Fruit fly (Drosophila melanogaster) whole organism, embryonic: ENCODE data around the gene trk.

Experiments used
- Bdp1 ChIP-seq: fragments of 200-800 bp; sonication (Bioruptor generic); optimal IDR thresholded peaks from 3 replicates; lab custom pipeline; 2016; ENCODE audit warnings: missing biosample characterization, missing genetic modification characterization
- CG10565 ChIP-seq: fragments of 200-800 bp; sonication (Bioruptor generic); optimal IDR thresholded peaks from 3 replicates; lab custom pipeline; 2016; ENCODE audit warnings: missing biosample characterization, mild to moderate bottlenecking, missing genetic modification characterization
- CG10979 ChIP-seq: fragments of 200-800 bp; sonication (Bioruptor generic); optimal IDR thresholded peaks from 2 replicates; lab custom pipeline; 2018; ENCODE audit warnings: missing biosample characterization, mild to moderate bottlenecking, missing genetic modification characterization, moderate library complexity
- CG13775 ChIP-seq: fragments of 200-800 bp; sonication (Bioruptor generic); optimal IDR thresholded peaks from 3 replicates; lab custom pipeline; 2017; ENCODE audit warnings: missing biosample characterization, mild to moderate bottlenecking, missing genetic modification characterization
- CG14014 ChIP-seq: fragments of 200-800 bp; sonication (Bioruptor generic); IDR thresholded peaks from 2 replicates; pipeline ENCODE4 v1.3.6; 2022; ENCODE audit warnings: missing biosample characterization, missing genetic modification characterization
- CG14710 ChIP-seq: fragments of 200-800 bp; sonication (Bioruptor generic); optimal IDR thresholded peaks from 3 replicates; lab custom pipeline; 2019; ENCODE audit warnings: missing biosample characterization, mild to moderate bottlenecking, missing genetic modification characterization, moderate library complexity
- CG14965 ChIP-seq: fragments of 200-800 bp; sonication (Bioruptor generic); optimal IDR thresholded peaks from 2 replicates; lab custom pipeline; 2016; ENCODE audit warnings: missing biosample characterization, missing genetic modification characterization, borderline replicate concordance
- CG18011 ChIP-seq: fragments of 200-800 bp; sonication (Bioruptor generic); optimal IDR thresholded peaks from 2 replicates; lab custom pipeline; 2017; ENCODE audit warnings: missing biosample characterization, missing genetic modification characterization, mild to moderate bottlenecking, moderate library complexity, missing genotype
- CG2199 ChIP-seq: fragments of 200-800 bp; sonication (Bioruptor generic); IDR thresholded peaks from 3 replicates; pipeline ENCODE4 v1.3.6; 2022; ENCODE audit warnings: missing biosample characterization, missing genetic modification characterization
- CG30020 ChIP-seq: fragments of 200-800 bp; optimal IDR thresholded peaks from 2 replicates; lab custom pipeline; 2019; ENCODE audit warnings: missing biosample characterization, mild to moderate bottlenecking, missing genetic modification characterization, moderate library complexity
- CG3163 ChIP-seq: fragments of 200-800 bp; sonication (Bioruptor generic); optimal IDR thresholded peaks from 3 replicates; lab custom pipeline; 2016; ENCODE audit warnings: missing biosample characterization, missing genetic modification characterization
- CG33557 ChIP-seq: fragments of 200-800 bp; sonication (Bioruptor generic); optimal IDR thresholded peaks from 2 replicates; lab custom pipeline; 2019; ENCODE audit warnings: missing biosample characterization, mild to moderate bottlenecking, missing genetic modification characterization, moderate library complexity
- CG34224 ChIP-seq: fragments of 200-800 bp; sonication (Bioruptor generic); IDR thresholded peaks from 3 replicates; pipeline ENCODE4 v1.3.6; 2022; ENCODE audit warnings: missing biosample characterization, missing genetic modification characterization; ENCODE audit not compliant: partially characterized antibody
- CG8765 ChIP-seq: fragments of 200-800 bp; sonication (Bioruptor generic); IDR thresholded peaks from 2 replicates; pipeline ENCODE4 v1.3.6; 2022; ENCODE audit warnings: missing biosample characterization, missing genetic modification characterization
- CG8924 ChIP-seq: fragments of 200-800 bp; optimal IDR thresholded peaks from 3 replicates; lab custom pipeline; 2019; ENCODE audit warnings: missing biosample characterization, mild to moderate bottlenecking, missing genetic modification characterization, moderate library complexity
- CG9797 ChIP-seq: fragments of 200-800 bp; sonication (Bioruptor generic); optimal IDR thresholded peaks from 3 replicates; lab custom pipeline; 2018; ENCODE audit warnings: missing biosample characterization, mild to moderate bottlenecking, missing genetic modification characterization
- D19A ChIP-seq: fragments of 200-800 bp; optimal IDR thresholded peaks from 3 replicates; lab custom pipeline; 2019; ENCODE audit warnings: missing biosample characterization, mild to moderate bottlenecking, missing genetic modification characterization, moderate library complexity
- Dbx ChIP-seq: fragments of 200-800 bp; sonication (Bioruptor generic); IDR thresholded peaks from 3 replicates; pipeline ENCODE4 v1.3.6; 2022; ENCODE audit warnings: missing biosample characterization, missing genetic modification characterization
- Dfd ChIP-seq, 2 experiments: fragments of >200 bp; optimal IDR thresholded peaks; 2 replicates each; lab custom pipeline; 2017; ENCODE audit warnings: missing biosample characterization in 2 of 2, missing genetic modification characterization in 2 of 2
- E2f2 ChIP-seq: fragments of 200-800 bp; sonication (Bioruptor generic); IDR thresholded peaks from 2 replicates; pipeline ENCODE4 v1.3.6; 2022; ENCODE audit warnings: missing biosample characterization, missing genetic modification characterization
- Elba2 ChIP-seq: fragments of 200-800 bp; sonication (Bioruptor generic); optimal IDR thresholded peaks from 3 replicates; lab custom pipeline; 2016; ENCODE audit warnings: missing biosample characterization, missing genetic modification characterization
- Fer1 ChIP-seq: fragments of 200-800 bp; sonication (Bioruptor generic); optimal IDR thresholded peaks from 2 replicates; lab custom pipeline; 2017; ENCODE audit warnings: missing biosample characterization, mild to moderate bottlenecking, missing genetic modification characterization
- HLH54F ChIP-seq: fragments of 200-800 bp; sonication (Bioruptor generic); optimal IDR thresholded peaks from 3 replicates; lab custom pipeline; 2016; ENCODE audit warnings: missing biosample characterization, missing genetic modification characterization
- Lhr ChIP-seq: fragments of 200-800 bp; sonication (Bioruptor generic); optimal IDR thresholded peaks from 3 replicates; lab custom pipeline; 2017; ENCODE audit warnings: mild to moderate bottlenecking, missing biosample characterization, missing genetic modification reagents, missing genetic modification characterization
- MESR4 ChIP-seq: fragments of 200-800 bp; sonication (Bioruptor generic); optimal IDR thresholded peaks from 2 replicates; lab custom pipeline; 2018; ENCODE audit warnings: missing biosample characterization, mild to moderate bottlenecking, missing genetic modification characterization, moderate library complexity
- NC2β ChIP-seq: fragments of 200-800 bp; sonication (Bioruptor generic); optimal IDR thresholded peaks from 2 replicates; lab custom pipeline; 2016; ENCODE audit warnings: missing biosample characterization, missing genetic modification characterization
- Neu2 ChIP-seq: fragments of 200-800 bp; sonication (Bioruptor generic); optimal IDR thresholded peaks from 3 replicates; lab custom pipeline; 2016; ENCODE audit warnings: missing biosample characterization, missing genetic modification characterization, borderline replicate concordance
- Nf-YB ChIP-seq: fragments of 200-800 bp; sonication (Bioruptor generic); optimal IDR thresholded peaks from 3 replicates; lab custom pipeline; 2019; ENCODE audit warnings: missing biosample characterization, mild to moderate bottlenecking, missing genetic modification characterization, moderate library complexity
- Opbp ChIP-seq: fragments of 200-800 bp; sonication (Bioruptor generic); IDR thresholded peaks from 3 replicates; pipeline ENCODE4 v1.3.6; 2022; ENCODE audit warnings: missing biosample characterization, missing genetic modification characterization; ENCODE audit not compliant: partially characterized antibody
- Ptx1 ChIP-seq: fragments of 200-800 bp; sonication (Bioruptor generic); IDR thresholded peaks from 2 replicates; pipeline ENCODE4 v1.3.6; 2022; ENCODE audit warnings: missing biosample characterization, missing genetic modification characterization
- Rx ChIP-seq: fragments of 200-800 bp; sonication (Bioruptor generic); IDR thresholded peaks from 2 replicates; pipeline ENCODE4 v1.3.6; 2022; ENCODE audit warnings: missing biosample characterization, missing genetic modification characterization
- Sry-δ ChIP-seq: fragments of 200-800 bp; sonication (Bioruptor generic); optimal IDR thresholded peaks from 2 replicates; lab custom pipeline; 2016; ENCODE audit warnings: missing biosample characterization, missing genetic modification characterization
- Stat92E ChIP-seq, 3 experiments: fragments of >200 bp in 2 of 3; fragments of 200-800 bp in 1 of 3; sonication (Bioruptor generic) in 1 of 3; optimal IDR thresholded peaks; 2 replicates each; lab custom pipeline; 2017 to 2019; ENCODE audit warnings: missing biosample characterization in 3 of 3, missing genetic modification characterization in 3 of 3, mild to moderate bottlenecking in 1 of 3, moderate library complexity in 1 of 3
- Taf1 ChIP-seq: fragments of 200-800 bp; sonication (Bioruptor generic); IDR thresholded peaks from 2 replicates; pipeline ENCODE4 v1.3.6; 2022; ENCODE audit warnings: missing biosample characterization, missing genetic modification characterization
- Trl ChIP-seq, 3 experiments: fragments of >200 bp in 2 of 3; fragments of 200-800 bp in 1 of 3; sonication (Bioruptor generic) in 1 of 3; optimal IDR thresholded peaks; 2 replicates in 1 of 3; 3 replicates in 2 of 3; lab custom pipeline; 2016 to 2017; ENCODE audit warnings: missing biosample characterization in 1 of 3, missing genetic modification characterization in 1 of 3
- Xbp1 ChIP-seq: fragments of 200-800 bp; sonication (Bioruptor generic); optimal IDR thresholded peaks from 3 replicates; lab custom pipeline; 2016; ENCODE audit warnings: missing biosample characterization, mild to moderate bottlenecking, missing genetic modification characterization
- bbx ChIP-seq: fragments of 200-800 bp; sonication (Bioruptor generic); IDR thresholded peaks from 2 replicates; pipeline ENCODE4 v1.3.6; 2022; ENCODE audit warnings: missing biosample characterization, missing genetic modification characterization; ENCODE audit not compliant: partially characterized antibody
- disco-r ChIP-seq: fragments of 200-800 bp; sonication (Bioruptor generic); optimal IDR thresholded peaks from 2 replicates; lab custom pipeline; 2016; ENCODE audit warnings: missing biosample characterization, missing genetic modification characterization
- dpn ChIP-seq, 2 experiments: fragments of 200-800 bp; sonication (Bioruptor generic); optimal IDR thresholded peaks; 3 replicates each; lab custom pipeline; 2016; ENCODE audit warnings: missing biosample characterization in 2 of 2, missing genetic modification characterization in 2 of 2
- emc ChIP-seq: fragments of 200-800 bp; sonication (Bioruptor generic); optimal IDR thresholded peaks from 2 replicates; lab custom pipeline; 2016; ENCODE audit warnings: missing biosample characterization, missing genetic modification characterization
- hb ChIP-seq: fragments of 200-800 bp; sonication (Bioruptor generic); IDR thresholded peaks from 3 replicates; pipeline ENCODE4 v1.3.6; 2022; ENCODE audit warnings: missing biosample characterization, missing genetic modification characterization; ENCODE audit not compliant: partially characterized antibody
- lbe ChIP-seq: fragments of 200-800 bp; sonication (Bioruptor generic); optimal IDR thresholded peaks from 2 replicates; lab custom pipeline; 2016; ENCODE audit warnings: missing biosample characterization, mild to moderate bottlenecking, missing genetic modification characterization
- luna ChIP-seq: fragments of 200-800 bp; sonication (Bioruptor generic); optimal IDR thresholded peaks from 2 replicates; lab custom pipeline; 2016; ENCODE audit warnings: missing biosample characterization, missing genetic modification characterization
- nerfin-2 ChIP-seq: fragments of 200-800 bp; sonication (Bioruptor generic); IDR thresholded peaks from 2 replicates; pipeline ENCODE4 v1.3.6; 2022; ENCODE audit warnings: missing biosample characterization, missing genetic modification characterization; ENCODE audit not compliant: partially characterized antibody
- otp ChIP-seq: fragments of 200-800 bp; sonication (Bioruptor generic); IDR thresholded peaks from 3 replicates; pipeline ENCODE4, ENCODE4 v1.3.6; 2022; ENCODE audit warnings: missing biosample characterization, missing genetic modification characterization
- phol ChIP-seq: fragments of 200-800 bp; sonication (Bioruptor generic); optimal IDR thresholded peaks from 3 replicates; lab custom pipeline; 2018; ENCODE audit warnings: missing biosample characterization, mild to moderate bottlenecking, missing genetic modification characterization, moderate library complexity
- psq ChIP-seq: fragments of 200-800 bp; sonication (Bioruptor generic); optimal IDR thresholded peaks from 2 replicates; lab custom pipeline; 2017; ENCODE audit warnings: missing biosample characterization, missing genetic modification characterization
- sisA ChIP-seq: fragments of 200-800 bp; sonication (Bioruptor generic); IDR thresholded peaks from 2 replicates; pipeline ENCODE4 v1.3.6; 2022; ENCODE audit warnings: missing biosample characterization, missing genetic modification characterization
- sug ChIP-seq: fragments of 200-800 bp; optimal IDR thresholded peaks from 2 replicates; lab custom pipeline; 2019; ENCODE audit warnings: missing biosample characterization, mild to moderate bottlenecking, missing genetic modification characterization, moderate library complexity

The trk gene

DNA sequence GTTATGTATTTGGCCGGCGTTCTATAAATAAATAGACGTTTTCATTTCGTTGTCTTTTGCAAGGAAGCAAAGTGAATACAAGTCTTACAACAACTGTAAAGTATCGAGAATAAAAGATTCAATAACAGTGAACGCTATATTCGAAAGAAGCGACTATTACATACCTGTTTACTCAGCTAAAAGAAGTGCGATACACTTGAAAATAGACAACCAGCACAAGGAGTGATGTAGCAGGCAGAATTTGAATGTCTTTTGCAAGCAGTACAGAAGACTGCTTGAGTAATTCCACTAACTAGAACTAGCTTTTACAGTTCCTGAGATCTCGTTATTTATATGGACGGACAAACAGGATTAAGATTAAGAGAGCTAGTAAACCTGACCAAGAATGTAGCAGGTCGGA is 26.2 kb upstream of the trk start (continued):
- peak; percentile 58 for TF ChIP-seq Lhr (GFP tag; lab: Kevin White, UChicago)
- peak; percentile 88; the same call in 2 of the 3 replicates for TF ChIP-seq hb
- TF ChIP-seq CG18011 (GFP tag; lab: Kevin White, UChicago), result peak; percentile 97
- no peak for TF ChIP-seq CG13775 (GFP tag; lab: Kevin White, UChicago)
- TF ChIP-seq MESR4 (GFP tag; lab: Kevin White, UChicago), result peak; percentile 25
- no peak for TF ChIP-seq Elba2 (GFP tag; lab: Kevin White, UChicago)
- TF ChIP-seq Dbx, result 0 out of 3 replicates have a peak, but pooled peaks have one; percentile 30
- peak in 1 of 2 experiments; percentile 78 for TF ChIP-seq Dfd (GFP tag; optimal IDR thresholded peaks at IDR 0.05; lab: Kevin White, UChicago)
- TF ChIP-seq Sry-δ (GFP tag; lab: Kevin White, UChicago), result peak; percentile 24
- peak; percentile 3 for TF ChIP-seq CG3163 (GFP tag; lab: Kevin White, UChicago)
- no peak for TF ChIP-seq HLH54F (GFP tag; lab: Kevin White, UChicago)
- no peak for TF ChIP-seq CG14965 (GFP tag; lab: Kevin White, UChicago)
- TF ChIP-seq E2f2 (GFP tag; lab: Robert Waterston, UW), result 0 out of 2 replicates have a peak, but pooled peaks have one; percentile 45
- TF ChIP-seq CG9797 (GFP tag; lab: Kevin White, UChicago), result no peak
- peak; percentile 53 for TF ChIP-seq D19A
- TF ChIP-seq luna (GFP tag; lab: Kevin White, UChicago), result peak; percentile 28
- TF ChIP-seq Trl (optimal IDR thresholded peaks at IDR 0.05; lab: Kevin White, UChicago), result no peak
- TF ChIP-seq Trl (GFP tag; optimal IDR thresholded peaks at IDR 0.05; lab: Kevin White, UChicago), result no peak
- TF ChIP-seq CG8765, result no peak
- no peak for TF ChIP-seq CG10565 (GFP tag; lab: Kevin White, UChicago)
- TF ChIP-seq Xbp1 (GFP tag; lab: Kevin White, UChicago), result peak; percentile 1
- peak; percentile 54 for TF ChIP-seq bbx (GFP tag; lab: Robert Waterston, UW)
- TF ChIP-seq CG34224 (GFP tag; lab: Robert Waterston, UW), result peak; percentile 57; the same call in 1 of the 3 replicates
- no peak for TF ChIP-seq Bdp1
- peak; percentile 10 for TF ChIP-seq CG33557 (GFP tag; lab: Kevin White, UChicago)
- TF ChIP-seq sisA (GFP tag; lab: Robert Waterston, UW), result no peak
- peak; percentile 65; the same call in 1 of the 2 replicates for TF ChIP-seq nerfin-2
- no peak for TF ChIP-seq otp
- TF ChIP-seq Nf-YB, result peak; percentile 35
- TF ChIP-seq CG14014 (GFP tag; lab: Robert Waterston, UW), result no peak
- TF ChIP-seq Neu2 (GFP tag; lab: Kevin White, UChicago), result no peak
- TF ChIP-seq Taf1, result no peak
- no peak for TF ChIP-seq Rx (GFP tag; lab: Robert Waterston, UW)
- TF ChIP-seq lbe (GFP tag; lab: Kevin White, UChicago), result no peak
- peak; percentile 7 for TF ChIP-seq CG10979 (tag; lab: Kevin White, UChicago)
- TF ChIP-seq sug, result peak; percentile 42
- TF ChIP-seq CG2199 (GFP tag; lab: Robert Waterston, UW), result peak; percentile 98
- no peak for TF ChIP-seq Fer1 (GFP tag; lab: Kevin White, UChicago)
- peak; percentile 23 for TF ChIP-seq NC2β (GFP tag; lab: Kevin White, UChicago)
- no peak for TF ChIP-seq psq (GFP tag; lab: Kevin White, UChicago)
- no peak for TF ChIP-seq Stat92E (GFP tag; optimal IDR thresholded peaks at IDR 0.05; lab: Kevin White, UChicago)
- peak; percentile 0 for TF ChIP-seq CG8924 (tag; lab: Kevin White, UChicago)
- TF ChIP-seq Ptx1, result no peak
- peak; percentile 65 for TF ChIP-seq CG30020 (tag; lab: Kevin White, UChicago)
- peak; percentile 90; the same call in 2 of the 3 replicates for TF ChIP-seq Opbp (GFP tag; lab: Robert Waterston, UW)
- TF ChIP-seq dpn (GFP tag; optimal IDR thresholded peaks at IDR 0.05; lab: Kevin White, UChicago), result peak in 1 of 2 experiments; percentile 33
- TF ChIP-seq emc (GFP tag; lab: Kevin White, UChicago), result no peak
- TF ChIP-seq disco-r (GFP tag; lab: Kevin White, UChicago), result no peak
- TF ChIP-seq phol, result peak; percentile 9
- TF ChIP-seq CG14710, result peak; percentile 22
